Fruit fly (Drosophila melanogaster) whole organism, adult: Measurements from ENCODE around the gene Pdss2.

Experiments used
- CG12768 ChIP-seq: fragments of 200-800 bp; sonication (Bioruptor generic); optimal IDR thresholded peaks from 2 replicates; lab custom pipeline; 2017; ENCODE audit warnings: missing biosample characterization, missing genetic modification characterization, mild to moderate bottlenecking, moderate library complexity, missing genetic modification reagents
- CG14711 ChIP-seq: fragments of 200-800 bp; sonication (Bioruptor generic); optimal IDR thresholded peaks from 2 replicates; lab custom pipeline; 2018; ENCODE audit warnings: missing biosample characterization, mild to moderate bottlenecking, missing genetic modification characterization, moderate library complexity
- CG7101 ChIP-seq: fragments of 200-800 bp; sonication (Bioruptor generic); optimal IDR thresholded peaks from 2 replicates; lab custom pipeline; 2018; ENCODE audit warnings: missing biosample characterization, mild to moderate bottlenecking, missing genetic modification characterization, moderate library complexity
- Crg-1 ChIP-seq: fragments of 200-800 bp; sonication (Bioruptor generic); optimal IDR thresholded peaks from 2 replicates; lab custom pipeline; 2016; ENCODE audit warnings: missing biosample characterization, missing genetic modification characterization
- Hr96 ChIP-seq: fragments of 200-800 bp; sonication (Bioruptor generic); optimal IDR thresholded peaks from 2 replicates; lab custom pipeline; 2016; ENCODE audit warnings: missing biosample characterization, missing genetic modification characterization
- bab1 ChIP-seq: fragments of 200-800 bp; sonication (Bioruptor generic); optimal IDR thresholded peaks from 3 replicates; lab custom pipeline; 2019; ENCODE audit warnings: missing biosample characterization, mild to moderate bottlenecking, missing genetic modification characterization, moderate library complexity
- cic ChIP-seq: fragments of 200-800 bp; sonication (Bioruptor generic); optimal IDR thresholded peaks from 2 replicates; lab custom pipeline; 2017; ENCODE audit warnings: missing biosample characterization, mild to moderate bottlenecking, missing genetic modification characterization, moderate library complexity
- kay ChIP-seq: fragments of 200-800 bp; sonication (Bioruptor generic); peaks from one replicate; lab custom pipeline; 2016; ENCODE audit warnings: missing biosample characterization, missing genetic modification characterization, borderline replicate concordance
- toe ChIP-seq: fragments of 200-800 bp; sonication (Bioruptor generic); optimal IDR thresholded peaks from 2 replicates; lab custom pipeline; 2016; ENCODE audit warnings: missing biosample characterization, missing genetic modification characterization

dm6 chr3L:21011689-21012088 lies 16.0 kb upstream of the Pdss2 start:
- peak; percentile 97 for TF ChIP-seq kay
- no peak for TF ChIP-seq CG12768 (GFP tag; lab: Kevin White, UChicago)
- no peak for TF ChIP-seq bab1 (GFP tag; lab: Kevin White, UChicago)
- TF ChIP-seq cic (GFP tag; lab: Kevin White, UChicago), result peak; percentile 52
- no peak for TF ChIP-seq toe (GFP tag; lab: Kevin White, UChicago)
- no peak for TF ChIP-seq Hr96 (GFP tag; lab: Kevin White, UChicago)
- TF ChIP-seq Crg-1 (GFP tag; lab: Kevin White, UChicago), result no peak
- no peak for TF ChIP-seq CG14711 (tag; lab: Kevin White, UChicago)
- no peak for TF ChIP-seq CG7101 (tag; lab: Kevin White, UChicago)
